Worm (Caenorhabditis elegans) whole organism, L3 larva: ENCODE measurements around the gene Y4C6B.2.

Experiments
- jun-1 ChIP-seq: fragments of 150-350 bp; optimal IDR thresholded peaks from 2 replicates; lab custom pipeline; 2014; ENCODE audit warnings: missing biosample characterization, missing genetic modification reagents, missing genetic modification characterization
- lin-15B ChIP-seq: fragments of 150-350 bp; optimal IDR thresholded peaks from 2 replicates; lab custom pipeline; 2014; ENCODE audit warnings: missing biosample characterization, missing genetic modification characterization
- snpc-4 ChIP-seq: fragments of 150-350 bp; optimal IDR thresholded peaks from 2 replicates; lab custom pipeline; 2014; ENCODE audit warnings: missing biosample characterization, missing genetic modification characterization
- tbx-2 ChIP-seq: sonication (generic microtip); optimal IDR thresholded peaks from 2 replicates; lab custom pipeline; 2016; ENCODE audit warnings: mild to moderate bottlenecking, missing genetic modification characterization, missing compliant biosample characterization
- unc-62 ChIP-seq: fragments of 150-350 bp; sonication (generic microtip); optimal IDR thresholded peaks from 4 replicates; lab custom pipeline; 2014; ENCODE audit warnings: missing biosample characterization, missing genetic modification reagents, missing genetic modification characterization
- zag-1 ChIP-seq: fragments of 150-350 bp; optimal IDR thresholded peaks from 2 replicates; lab custom pipeline; 2014; ENCODE audit warnings: missing biosample characterization, missing genetic modification characterization
- ztf-4 ChIP-seq: fragments of 150-350 bp; optimal IDR thresholded peaks from 2 replicates; lab custom pipeline; 2014; ENCODE audit warnings: missing biosample characterization, missing genetic modification characterization

DNA sequence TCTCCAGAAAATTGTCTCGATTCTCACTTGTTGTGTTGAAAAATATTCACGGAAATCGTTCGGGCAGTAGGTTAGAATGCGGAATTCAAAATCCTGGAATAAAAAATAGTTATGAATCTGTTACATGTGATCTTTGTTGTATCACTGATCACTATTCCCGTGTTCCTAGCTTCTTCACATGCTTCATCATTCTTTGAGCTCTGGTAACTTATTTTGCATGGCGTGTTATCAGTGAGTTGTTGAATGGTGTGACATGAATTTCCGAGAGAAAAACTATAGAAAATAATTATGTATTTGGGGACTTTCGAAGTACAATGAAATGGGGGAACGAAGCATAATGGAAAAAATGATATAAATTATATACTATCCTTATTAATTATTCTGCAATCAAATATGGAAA lies 54.2 kb downstream of the Y4C6B.2 start:
- TF ChIP-seq jun-1 (no peak), zag-1 (tag; lab: Kevin White, UChicago) (no peak), tbx-2 (no peak), unc-62 (GFP tag; lab: Kevin White, UChicago) (no peak), snpc-4 (tag; lab: Kevin White, UChicago) (no peak), ztf-4 (tag; lab: Kevin White, UChicago) (no peak), lin-15B (tag; lab: Kevin White, UChicago) (no peak)
